Fruit fly (Drosophila melanogaster) whole organism, adult: ENCODE measurements around the gene CG9550.

Source experiments
- CG11617 ChIP-seq: fragments of 200-800 bp; sonication (Bioruptor generic); optimal IDR thresholded peaks from 2 replicates; lab custom pipeline; 2017; ENCODE audit warnings: mild to moderate bottlenecking, missing biosample characterization, missing genetic modification reagents, missing genetic modification characterization
- CG12768 ChIP-seq: fragments of 200-800 bp; sonication (Bioruptor generic); optimal IDR thresholded peaks from 2 replicates; lab custom pipeline; 2017; ENCODE audit warnings: missing biosample characterization, missing genetic modification characterization, mild to moderate bottlenecking, moderate library complexity, missing genetic modification reagents
- CG14711 ChIP-seq: fragments of 200-800 bp; sonication (Bioruptor generic); optimal IDR thresholded peaks from 2 replicates; lab custom pipeline; 2018; ENCODE audit warnings: missing biosample characterization, mild to moderate bottlenecking, missing genetic modification characterization, moderate library complexity
- CG1620 ChIP-seq: fragments of 200-800 bp; sonication (Bioruptor generic); optimal IDR thresholded peaks from 2 replicates; lab custom pipeline; 2016; ENCODE audit warnings: missing biosample characterization, missing genetic modification characterization
- CG33017 ChIP-seq: fragments of 200-800 bp; sonication (Bioruptor generic); optimal IDR thresholded peaks from 2 replicates; lab custom pipeline; 2018; ENCODE audit warnings: missing biosample characterization, mild to moderate bottlenecking, missing genetic modification characterization, moderate library complexity
- CG5204 ChIP-seq: fragments of 200-800 bp; sonication (Bioruptor generic); optimal IDR thresholded peaks from 2 replicates; lab custom pipeline; 2016; ENCODE audit warnings: missing biosample characterization, missing genetic modification characterization
- CG7045 ChIP-seq: fragments of 200-800 bp; sonication (Bioruptor generic); optimal IDR thresholded peaks from 2 replicates; lab custom pipeline; 2017; ENCODE audit warnings: missing biosample characterization, mild to moderate bottlenecking, missing genetic modification characterization
- CG7101 ChIP-seq: fragments of 200-800 bp; sonication (Bioruptor generic); optimal IDR thresholded peaks from 2 replicates; lab custom pipeline; 2018; ENCODE audit warnings: missing biosample characterization, mild to moderate bottlenecking, missing genetic modification characterization, moderate library complexity
- Clk ChIP-seq: fragments of 200-800 bp; sonication (Bioruptor generic); optimal IDR thresholded peaks from 2 replicates; lab custom pipeline; 2017; ENCODE audit warnings: missing biosample characterization, missing genetic modification characterization
- Crg-1 ChIP-seq: fragments of 200-800 bp; sonication (Bioruptor generic); optimal IDR thresholded peaks from 2 replicates; lab custom pipeline; 2016; ENCODE audit warnings: missing biosample characterization, missing genetic modification characterization
- Hr96 ChIP-seq: fragments of 200-800 bp; sonication (Bioruptor generic); optimal IDR thresholded peaks from 2 replicates; lab custom pipeline; 2016; ENCODE audit warnings: missing biosample characterization, missing genetic modification characterization
- Mnt ChIP-seq: fragments of 200-800 bp; sonication (Bioruptor generic); optimal IDR thresholded peaks from 2 replicates; lab custom pipeline; 2016; ENCODE audit warnings: missing biosample characterization, mild to moderate bottlenecking, missing genetic modification characterization
- bab1 ChIP-seq: fragments of 200-800 bp; sonication (Bioruptor generic); optimal IDR thresholded peaks from 3 replicates; lab custom pipeline; 2019; ENCODE audit warnings: missing biosample characterization, mild to moderate bottlenecking, missing genetic modification characterization, moderate library complexity
- cic ChIP-seq: fragments of 200-800 bp; sonication (Bioruptor generic); optimal IDR thresholded peaks from 2 replicates; lab custom pipeline; 2017; ENCODE audit warnings: missing biosample characterization, mild to moderate bottlenecking, missing genetic modification characterization, moderate library complexity
- cnc ChIP-seq, 2 experiments: fragments of >200 bp; optimal IDR thresholded peaks; 2 replicates each; lab custom pipeline; 2017
- kay ChIP-seq: fragments of 200-800 bp; sonication (Bioruptor generic); peaks from one replicate; lab custom pipeline; 2016; ENCODE audit warnings: missing biosample characterization, missing genetic modification characterization, borderline replicate concordance
- ovo ChIP-seq: fragments of 200-800 bp; sonication (Bioruptor generic); optimal IDR thresholded peaks from 2 replicates; lab custom pipeline; 2016; ENCODE audit warnings: missing biosample characterization, missing genetic modification characterization
- pad ChIP-seq: fragments of 200-800 bp; sonication (Bioruptor generic); optimal IDR thresholded peaks from 3 replicates; lab custom pipeline; 2017; ENCODE audit warnings: missing biosample characterization, missing genetic modification characterization, mild to moderate bottlenecking, moderate library complexity, missing genetic modification reagents
- tj ChIP-seq: fragments of 200-800 bp; sonication (Bioruptor generic); optimal IDR thresholded peaks from 3 replicates; lab custom pipeline; 2017; ENCODE audit warnings: missing biosample characterization, mild to moderate bottlenecking, missing genetic modification characterization, moderate library complexity
- toe ChIP-seq: fragments of 200-800 bp; sonication (Bioruptor generic); optimal IDR thresholded peaks from 2 replicates; lab custom pipeline; 2016; ENCODE audit warnings: missing biosample characterization, missing genetic modification characterization

Gene CG9550

dm6 chr2L:6488676-6489140 lies 8.1 kb upstream of the CG9550 start, which contains the start of the genes KFase and epsilonCOP:
KFase (minus strand) TSS chr2L:6488756.
epsilonCOP (plus strand) TSS chr2L:6489090.
- no peak for TF ChIP-seq toe (GFP tag; lab: Kevin White, UChicago)
- peak; percentile 81 for TF ChIP-seq Crg-1 (GFP tag; lab: Kevin White, UChicago)
- TF ChIP-seq bab1 = peak; percentile 35
- peak; percentile 71 for TF ChIP-seq CG1620
- peak; percentile 92 for TF ChIP-seq tj (GFP tag; lab: Kevin White, UChicago)
- TF ChIP-seq ovo (GFP tag; lab: Kevin White, UChicago) = peak; percentile 88
- no peak for TF ChIP-seq Clk (GFP tag; lab: Kevin White, UChicago)
- peak; percentile 57 for TF ChIP-seq CG33017 (tag; lab: Kevin White, UChicago)
- TF ChIP-seq CG11617 (GFP tag; lab: Kevin White, UChicago) = peak; percentile 74
- TF ChIP-seq cic (GFP tag; lab: Kevin White, UChicago) = peak; percentile 36
- TF ChIP-seq CG5204 (GFP tag; lab: Kevin White, UChicago) = no peak
- TF ChIP-seq Mnt (GFP tag; lab: Kevin White, UChicago) = peak; percentile 59
- TF ChIP-seq CG12768 (GFP tag; lab: Kevin White, UChicago) = peak; percentile 34
- TF ChIP-seq CG7045 = peak; percentile 63
- TF ChIP-seq kay (GFP tag; lab: Kevin White, UChicago) = no peak
- TF ChIP-seq pad = peak; percentile 55
- peak; percentile 68 for TF ChIP-seq CG7101 (tag; lab: Kevin White, UChicago)
- TF ChIP-seq CG14711 (tag; lab: Kevin White, UChicago) = peak; percentile 61
- TF ChIP-seq Hr96 = no peak
- no peak for TF ChIP-seq cnc (optimal IDR thresholded peaks at IDR 0.05; lab: Kevin White, UChicago)

dm6 chr2L:6490783-6491249 lies 6.0 kb upstream of the CG9550 start, which contains the start of the genes Phf5a and CG31638:
Phf5a (minus strand) TSS chr2L:6490843.
CG31638 (plus strand) TSS chr2L:6491061.
- TF ChIP-seq CG1620 = peak; percentile 27
- TF ChIP-seq cnc (optimal IDR thresholded peaks at IDR 0.05; lab: Kevin White, UChicago) = no peak
- TF ChIP-seq bab1 = peak; percentile 66
- peak; percentile 92 for TF ChIP-seq Crg-1 (GFP tag; lab: Kevin White, UChicago)
- peak; percentile 84 for TF ChIP-seq pad
- TF ChIP-seq cic (GFP tag; lab: Kevin White, UChicago) = peak; percentile 29
- peak; percentile 100 for TF ChIP-seq CG14711 (tag; lab: Kevin White, UChicago)
- peak; percentile 84 for TF ChIP-seq tj (GFP tag; lab: Kevin White, UChicago)
- TF ChIP-seq CG7045 = peak; percentile 62
- no peak for TF ChIP-seq Hr96
- TF ChIP-seq toe (GFP tag; lab: Kevin White, UChicago) = no peak
- peak; percentile 86 for TF ChIP-seq Clk (GFP tag; lab: Kevin White, UChicago)
- TF ChIP-seq kay (GFP tag; lab: Kevin White, UChicago) = no peak
- TF ChIP-seq CG7101 (tag; lab: Kevin White, UChicago) = peak; percentile 97
- no peak for TF ChIP-seq CG5204 (GFP tag; lab: Kevin White, UChicago)
- TF ChIP-seq ovo (GFP tag; lab: Kevin White, UChicago) = peak; percentile 85
- peak; percentile 88 for TF ChIP-seq Mnt (GFP tag; lab: Kevin White, UChicago)
- peak; percentile 97 for TF ChIP-seq CG12768 (GFP tag; lab: Kevin White, UChicago)
- peak; percentile 95 for TF ChIP-seq CG33017 (tag; lab: Kevin White, UChicago)
- TF ChIP-seq CG11617 (GFP tag; lab: Kevin White, UChicago) = peak; percentile 88

dm6 chr2L:6494405-6494816 lies 2.4 kb upstream of the CG9550 start, which contains the start of gene CG9547:
CG9547 (minus strand) TSS chr2L:6494532.
- peak; percentile 69 for TF ChIP-seq CG7101 (tag; lab: Kevin White, UChicago)
- TF ChIP-seq kay (GFP tag; lab: Kevin White, UChicago) = no peak
- peak; percentile 44 for TF ChIP-seq Crg-1 (GFP tag; lab: Kevin White, UChicago)
- TF ChIP-seq cic (GFP tag; lab: Kevin White, UChicago) = peak; percentile 93
- peak; percentile 48 for TF ChIP-seq Mnt (GFP tag; lab: Kevin White, UChicago)
- TF ChIP-seq toe (GFP tag; lab: Kevin White, UChicago) = no peak
- TF ChIP-seq CG7045 = peak; percentile 24
- peak; percentile 48 for TF ChIP-seq CG11617 (GFP tag; lab: Kevin White, UChicago)
- no peak for TF ChIP-seq CG1620
- peak; percentile 87 for TF ChIP-seq CG12768 (GFP tag; lab: Kevin White, UChicago)
- no peak for TF ChIP-seq Hr96
- no peak for TF ChIP-seq CG5204 (GFP tag; lab: Kevin White, UChicago)
- peak; percentile 9 for TF ChIP-seq pad
- TF ChIP-seq cnc (optimal IDR thresholded peaks at IDR 0.05; lab: Kevin White, UChicago) = no peak
- TF ChIP-seq CG33017 (tag; lab: Kevin White, UChicago) = peak; percentile 79
- TF ChIP-seq Clk (GFP tag; lab: Kevin White, UChicago) = no peak
- TF ChIP-seq tj (GFP tag; lab: Kevin White, UChicago) = peak; percentile 36
- TF ChIP-seq bab1 = peak; percentile 68
- TF ChIP-seq CG14711 (tag; lab: Kevin White, UChicago) = no peak

dm6 chr2L:6498448-6498847 lies 1.6 kb downstream of the CG9550 start, which contains the start of gene CG31637:
CG31637 (plus strand) TSS chr2L:6498647.
- TF ChIP-seq CG33017 (tag; lab: Kevin White, UChicago) (no peak), bab1 (peak; percentile 55), ovo (GFP tag; lab: Kevin White, UChicago) (no peak), cic (GFP tag; lab: Kevin White, UChicago) (peak; percentile 11), CG7101 (tag; lab: Kevin White, UChicago) (peak; percentile 15), kay (GFP tag; lab: Kevin White, UChicago) (no peak), pad (peak; percentile 18)

dm6 chr2L:6500648-6501325 lies 3.9 kb downstream of the CG9550 start:
- TF ChIP-seq cic (GFP tag; lab: Kevin White, UChicago) (no peak), CG14711 (tag; lab: Kevin White, UChicago) (no peak), kay (GFP tag; lab: Kevin White, UChicago) (no peak), Clk (GFP tag; lab: Kevin White, UChicago) (no peak), CG33017 (tag; lab: Kevin White, UChicago) (no peak), CG7101 (tag; lab: Kevin White, UChicago) (no peak), bab1 (no peak), tj (GFP tag; lab: Kevin White, UChicago) (no peak), CG12768 (GFP tag; lab: Kevin White, UChicago) (no peak), Hr96 (no peak), cnc (optimal IDR thresholded peaks at IDR 0.05; lab: Kevin White, UChicago) (no peak)
